Fruit fly (Drosophila melanogaster): ENCODE measurements around the gene CG34028.
A peak's percentile ranks its signal among the peaks of the same experiment; 100 is the strongest.

The CG34028 gene

dm6 chrX:9494103-9494502 is 17.2 kb upstream of the CG34028 start (continued):
- no peak for TF ChIP-seq net (GFP tag; optimal IDR thresholded peaks at IDR 0.05)
- no peak for TF ChIP-seq fd59A (GFP tag; optimal IDR thresholded peaks at IDR 0.05)
- no peak for TF ChIP-seq CG11294 (GFP tag; IDR thresholded peaks at IDR 0.05)
- no peak for TF ChIP-seq CG7368 (GFP tag; optimal IDR thresholded peaks at IDR 0.05)

- TF ChIP-seq fkh (GFP tag; optimal IDR thresholded peaks at IDR 0.05) (no peak), Sox15 (GFP tag; optimal IDR thresholded peaks at IDR 0.05) (no peak), Gug (GFP tag; IDR thresholded peaks at IDR 0.05) (no peak), Hr4 (GFP tag; optimal IDR thresholded peaks at IDR 0.05) (peak; percentile 17), CG11762 (GFP tag; optimal IDR thresholded peaks at IDR 0.05; ENCODE audit: insufficient read depth) (peak; percentile 0), Blimp-1 (GFP tag; optimal IDR thresholded peaks at IDR 0.05) (no peak), CG15336 (GFP tag; IDR thresholded peaks at IDR 0.05) (no peak), CG1621 (tag; optimal IDR thresholded peaks at IDR 0.05) (peak; percentile 38), OdsH (GFP tag; optimal IDR thresholded peaks at IDR 0.05) (peak; percentile 48), CG6792 (GFP tag; optimal IDR thresholded peaks at IDR 0.05) (peak; percentile 31), eg (GFP tag; IDR thresholded peaks at IDR 0.05) (peak; percentile 33; the same call in 1 of the 3 replicates), CG11902 (GFP tag; optimal IDR thresholded peaks at IDR 0.05) (no peak), achi (GFP tag; optimal IDR thresholded peaks at IDR 0.05) (peak; percentile 27), CG6163 (GFP tag; IDR thresholded peaks at IDR 0.05) (peak; percentile 73; the same call in 2 of the 3 replicates), CG34406 (GFP tag; optimal IDR thresholded peaks at IDR 0.05) (peak; percentile 34), esn (GFP tag; optimal IDR thresholded peaks at IDR 0.05) (peak; percentile 65), CG6276 (GFP tag; optimal IDR thresholded peaks at IDR 0.05) (peak; percentile 5), spab (GFP tag; optimal IDR thresholded peaks at IDR 0.05) (peak; percentile 70), Smox (GFP tag; optimal IDR thresholded peaks at IDR 0.05) (peak; percentile 46), CG31627 (GFP tag; optimal IDR thresholded peaks at IDR 0.05) (peak; percentile 31), svp (GFP tag) (peak; percentile 69), Eip78C (GFP tag) (peak; percentile 92), Eip75B (GFP tag; optimal IDR thresholded peaks at IDR 0.05) (peak; percentile 34), CG11294 (GFP tag; IDR thresholded peaks at IDR 0.05) (no peak), salr (GFP tag; optimal IDR thresholded peaks at IDR 0.05) (peak in 1 of 2 experiments; percentile 53), CG8632 (GFP tag; optimal IDR thresholded peaks at IDR 0.05) (peak; percentile 48), Lpt (GFP tag; optimal IDR thresholded peaks at IDR 0.05) (peak; percentile 36), CG16779 (tag; optimal IDR thresholded peaks at IDR 0.05) (peak; percentile 27), CG6808 (GFP tag; optimal IDR thresholded peaks at IDR 0.05) (peak; percentile 84), Hr39 (GFP tag; optimal IDR thresholded peaks at IDR 0.05) (peak; percentile 42), CG3919 (GFP tag; optimal IDR thresholded peaks at IDR 0.05) (peak; percentile 36), pdm3 (GFP tag; optimal IDR thresholded peaks at IDR 0.05) (peak; percentile 58), Sox14 (GFP tag; optimal IDR thresholded peaks at IDR 0.05) (peak; percentile 51), dac (GFP tag; optimal IDR thresholded peaks at IDR 0.05) (no peak), acj6 (GFP tag; optimal IDR thresholded peaks at IDR 0.05) (peak; percentile 11), vri (GFP tag; optimal IDR thresholded peaks at IDR 0.05) (peak; percentile 50), Met (GFP tag; optimal IDR thresholded peaks at IDR 0.05) (peak; percentile 62), CG3032 (tag; optimal IDR thresholded peaks at IDR 0.05) (peak; percentile 29), CG8119 (GFP tag; IDR thresholded peaks at IDR 0.05) (peak; percentile 56; the same call in 2 of the 3 replicates), Sox102F (GFP tag; optimal IDR thresholded peaks at IDR 0.05) (peak; percentile 45), CG32006 (GFP tag; optimal IDR thresholded peaks at IDR 0.05) (peak; percentile 48), topi (GFP tag; optimal IDR thresholded peaks at IDR 0.05) (peak; percentile 57), ss (GFP tag; optimal IDR thresholded peaks at IDR 0.05) (peak; percentile 81 to 85), CG4318 (GFP tag; optimal IDR thresholded peaks at IDR 0.05) (no peak), Ets21C (GFP tag; optimal IDR thresholded peaks at IDR 0.05) (peak; percentile 21), fd85E (GFP tag; optimal IDR thresholded peaks at IDR 0.05) (no peak), CG6854 (GFP tag; optimal IDR thresholded peaks at IDR 0.05) (peak; percentile 7)
Measured at dm6 chrX:9495945-9496445, 15.3 kb upstream of the CG34028 start.
